Fruit fly (Drosophila melanogaster) whole organism, prepupa: ENCODE data around the gene CG17271.

Source experiments
- Blimp-1 ChIP-seq: fragments of 200-800 bp; sonication (Bioruptor generic); optimal IDR thresholded peaks from 3 replicates; lab custom pipeline; 2017; ENCODE audit warnings: missing biosample characterization, missing genetic modification characterization, mild to moderate bottlenecking, moderate library complexity, missing genetic modification reagents
- CG10631 ChIP-seq: fragments of 200-800 bp; sonication (Bioruptor generic); optimal IDR thresholded peaks from 2 replicates; lab custom pipeline; 2016; ENCODE audit warnings: missing biosample characterization, missing genetic modification characterization
- CG10669 ChIP-seq: fragments of 200-800 bp; sonication (Bioruptor generic); optimal IDR thresholded peaks from 3 replicates; lab custom pipeline; 2018; ENCODE audit warnings: missing biosample characterization, mild to moderate bottlenecking, missing genetic modification characterization, moderate library complexity
- CG11294 ChIP-seq: fragments of 200-800 bp; sonication (Bioruptor generic); IDR thresholded peaks from 2 replicates; pipeline ENCODE4 v1.3.6; 2022; ENCODE audit warnings: missing biosample characterization, missing genetic modification characterization
- CG11762 ChIP-seq: fragments of 200-800 bp; sonication (Bioruptor generic); optimal IDR thresholded peaks from 3 replicates; lab custom pipeline; 2016; ENCODE audit warnings: missing biosample characterization, missing genetic modification characterization; ENCODE audit not compliant: insufficient read depth
- CG15336 ChIP-seq: fragments of 200-800 bp; sonication (Bioruptor generic); IDR thresholded peaks from 2 replicates; pipeline ENCODE4 v1.3.6; 2022; ENCODE audit warnings: missing biosample characterization, missing genetic modification characterization
- CG3032 ChIP-seq: fragments of 200-800 bp; optimal IDR thresholded peaks from 2 replicates; lab custom pipeline; 2019; ENCODE audit warnings: missing biosample characterization, mild to moderate bottlenecking, missing genetic modification characterization, moderate library complexity
- CG31627 ChIP-seq: fragments of 200-800 bp; sonication (Bioruptor generic); optimal IDR thresholded peaks from 3 replicates; lab custom pipeline; 2016; ENCODE audit warnings: missing biosample characterization, missing genetic modification characterization
- CG34406 ChIP-seq: fragments of 200-800 bp; sonication (Bioruptor generic); optimal IDR thresholded peaks from 3 replicates; lab custom pipeline; 2016; ENCODE audit warnings: missing biosample characterization, missing genetic modification characterization
- CG3919 ChIP-seq: fragments of 200-800 bp; sonication (Bioruptor generic); optimal IDR thresholded peaks from 3 replicates; lab custom pipeline; 2016; ENCODE audit warnings: missing biosample characterization, missing genetic modification characterization
- CG4318 ChIP-seq: fragments of 200-800 bp; sonication (Bioruptor generic); optimal IDR thresholded peaks from 3 replicates; lab custom pipeline; 2017; ENCODE audit warnings: missing biosample characterization, mild to moderate bottlenecking, missing genetic modification characterization
- CG6163 ChIP-seq: fragments of 200-800 bp; sonication (Bioruptor generic); IDR thresholded peaks from 3 replicates; pipeline ENCODE4 v1.3.6; 2022; ENCODE audit warnings: missing biosample characterization, missing genetic modification characterization
- CG6854 ChIP-seq: fragments of 200-800 bp; sonication (Bioruptor generic); optimal IDR thresholded peaks from 2 replicates; lab custom pipeline; 2017; ENCODE audit warnings: missing biosample characterization, mild to moderate bottlenecking, missing genetic modification characterization
- CG7368 ChIP-seq: fragments of 200-800 bp; sonication (Bioruptor generic); optimal IDR thresholded peaks from 3 replicates; lab custom pipeline; 2016; ENCODE audit warnings: missing biosample characterization, missing genetic modification characterization
- CG8319 ChIP-seq: fragments of 200-800 bp; sonication (Bioruptor generic); optimal IDR thresholded peaks from 3 replicates; lab custom pipeline; 2016; ENCODE audit warnings: missing biosample characterization, missing genetic modification characterization
- CG8632 ChIP-seq: fragments of 200-800 bp; sonication (Bioruptor generic); optimal IDR thresholded peaks from 3 replicates; lab custom pipeline; 2016; ENCODE audit warnings: missing biosample characterization, missing genetic modification characterization
- CG9139 ChIP-seq: fragments of 200-800 bp; sonication (Bioruptor generic); optimal IDR thresholded peaks from 3 replicates; lab custom pipeline; 2017; ENCODE audit warnings: missing biosample characterization, mild to moderate bottlenecking, missing genetic modification characterization
- Eip78C ChIP-seq: fragments of 200-800 bp; sonication (Bioruptor generic); peaks from one replicate; lab custom pipeline; 2016; ENCODE audit warnings: missing biosample characterization, missing genetic modification characterization
- Ets21C ChIP-seq: fragments of 200-800 bp; sonication (Bioruptor generic); optimal IDR thresholded peaks from 3 replicates; lab custom pipeline; 2016; ENCODE audit warnings: missing biosample characterization, missing genetic modification characterization
- Gug ChIP-seq: fragments of 200-800 bp; sonication (Bioruptor generic); IDR thresholded peaks from 2 replicates; pipeline ENCODE4 v1.3.6; 2022; ENCODE audit warnings: missing biosample characterization, missing genetic modification characterization
- Hr38 ChIP-seq: sonication (Bioruptor generic); optimal IDR thresholded peaks from 2 replicates; lab custom pipeline; 2016; ENCODE audit warnings: missing biosample characterization, missing genetic modification characterization
- Hr4 ChIP-seq: fragments of 200-800 bp; sonication (Bioruptor generic); optimal IDR thresholded peaks from 3 replicates; lab custom pipeline; 2016; ENCODE audit warnings: missing biosample characterization, missing genetic modification characterization
- Met ChIP-seq: fragments of 200-800 bp; sonication (Bioruptor generic); optimal IDR thresholded peaks from 3 replicates; lab custom pipeline; 2016; ENCODE audit warnings: missing biosample characterization, missing genetic modification characterization
- Smox ChIP-seq: fragments of 200-800 bp; sonication (Bioruptor generic); optimal IDR thresholded peaks from 3 replicates; lab custom pipeline; 2016; ENCODE audit warnings: missing biosample characterization, missing genetic modification characterization
- Sox102F ChIP-seq: fragments of 200-800 bp; sonication (Bioruptor generic); optimal IDR thresholded peaks from 2 replicates; lab custom pipeline; 2016; ENCODE audit warnings: missing biosample characterization, mild to moderate bottlenecking, missing genetic modification characterization
- Sox14 ChIP-seq: fragments of 200-800 bp; sonication (Bioruptor generic); optimal IDR thresholded peaks from 3 replicates; lab custom pipeline; 2016; ENCODE audit warnings: missing biosample characterization, missing genetic modification characterization
- cyc ChIP-seq: fragments of 200-800 bp; sonication (Bioruptor generic); optimal IDR thresholded peaks from 3 replicates; lab custom pipeline; 2016; ENCODE audit warnings: missing biosample characterization, missing genetic modification characterization
- dsx ChIP-seq: fragments of 200-800 bp; optimal IDR thresholded peaks from 3 replicates; lab custom pipeline; 2019; ENCODE audit warnings: missing biosample characterization, mild to moderate bottlenecking, missing genetic modification characterization, moderate library complexity; ENCODE audit not compliant: poor library complexity, severe bottlenecking
- esn ChIP-seq: fragments of 200-800 bp; sonication (Bioruptor generic); optimal IDR thresholded peaks from 2 replicates; lab custom pipeline; 2016; ENCODE audit warnings: missing biosample characterization, mild to moderate bottlenecking, missing genetic modification characterization, moderate library complexity
- fd59A ChIP-seq: fragments of 200-800 bp; sonication (Bioruptor generic); optimal IDR thresholded peaks from 2 replicates; lab custom pipeline; 2017; ENCODE audit warnings: missing biosample characterization, mild to moderate bottlenecking, missing genetic modification characterization, missing genetic modification reagents
- fd85E ChIP-seq: fragments of 200-800 bp; sonication (Bioruptor generic); optimal IDR thresholded peaks from 3 replicates; lab custom pipeline; 2016; ENCODE audit warnings: missing biosample characterization, missing genetic modification characterization
- fkh ChIP-seq: fragments of 200-800 bp; sonication (Bioruptor generic); optimal IDR thresholded peaks from 3 replicates; lab custom pipeline; 2017; ENCODE audit warnings: missing biosample characterization, mild to moderate bottlenecking, missing genetic modification characterization, moderate library complexity
- net ChIP-seq: fragments of 200-800 bp; sonication (Bioruptor generic); optimal IDR thresholded peaks from 3 replicates; lab custom pipeline; 2016; ENCODE audit warnings: missing biosample characterization, missing genetic modification characterization
- pdm3 ChIP-seq: fragments of 200-800 bp; sonication (Bioruptor generic); optimal IDR thresholded peaks from 3 replicates; lab custom pipeline; 2016; ENCODE audit warnings: missing biosample characterization, missing genetic modification characterization
- salr ChIP-seq, 2 experiments: fragments of 200-800 bp; sonication (Bioruptor generic); optimal IDR thresholded peaks; 3 replicates each; lab custom pipeline; 2016 to 2018; ENCODE audit warnings: missing biosample characterization in 2 of 2, missing genetic modification characterization in 2 of 2, mild to moderate bottlenecking in 1 of 2
- ss ChIP-seq, 2 experiments: fragments of 200-800 bp; sonication (Bioruptor generic); optimal IDR thresholded peaks; 2 replicates in 1 of 2; 3 replicates in 1 of 2; lab custom pipeline; 2017 to 2018; ENCODE audit warnings: mild to moderate bottlenecking in 2 of 2, missing biosample characterization in 2 of 2, missing genetic modification characterization in 2 of 2, moderate library complexity in 1 of 2
- svp ChIP-seq: fragments of 200-800 bp; sonication (Bioruptor generic); peaks from one replicate; lab custom pipeline; 2016; ENCODE audit warnings: missing biosample characterization, missing genetic modification characterization
- topi ChIP-seq: fragments of 200-800 bp; sonication (Bioruptor generic); optimal IDR thresholded peaks from 3 replicates; lab custom pipeline; 2016; ENCODE audit warnings: missing biosample characterization, missing genetic modification characterization
- vri ChIP-seq: fragments of 200-800 bp; sonication (Bioruptor generic); optimal IDR thresholded peaks from 3 replicates; lab custom pipeline; 2016; ENCODE audit warnings: missing biosample characterization, mild to moderate bottlenecking, missing genetic modification characterization

Gene CG17271

DNA sequence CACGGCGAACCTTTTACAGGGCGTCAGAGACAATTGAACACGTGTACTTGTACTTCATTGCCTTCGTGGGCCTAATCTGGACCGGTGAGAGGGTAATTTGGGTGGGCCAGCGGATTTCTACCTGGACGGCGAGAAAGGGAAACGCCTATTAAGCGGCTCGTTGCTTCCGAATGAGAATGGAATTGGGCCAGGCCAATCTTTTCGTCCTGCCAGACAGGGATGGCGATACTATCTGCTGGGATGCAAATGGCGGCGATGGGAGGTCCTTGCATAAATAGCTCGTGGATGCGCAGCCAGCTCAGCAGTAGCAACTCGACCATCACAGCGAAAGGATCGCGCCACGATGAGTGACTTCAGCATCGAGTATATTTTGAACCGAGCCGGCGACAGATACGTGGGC, 25.1 kb upstream of the CG17271 start, which contains the start of gene CG15696:
Gene CG15696, plus strand, starts transcription at position 301 of the 400 bp plus-strand sequence.
- TF ChIP-seq CG8632 (GFP tag; lab: Kevin White, UChicago) (no peak), CG11762 (GFP tag; lab: Kevin White, UChicago) (no peak), CG9139 (GFP tag; lab: Kevin White, UChicago) (no peak), ss (GFP tag; optimal IDR thresholded peaks at IDR 0.05; lab: Kevin White, UChicago) (no peak), Sox14 (no peak), CG3919 (GFP tag; lab: Kevin White, UChicago) (no peak), CG15336 (GFP tag; lab: Robert Waterston, UW) (no peak), fd85E (GFP tag; lab: Kevin White, UChicago) (no peak), Ets21C (GFP tag; lab: Kevin White, UChicago) (no peak), CG10669 (GFP tag; lab: Kevin White, UChicago) (no peak), CG11294 (no peak), svp (GFP tag; lab: Kevin White, UChicago) (no peak), CG8319 (GFP tag; lab: Kevin White, UChicago) (no peak), Hr38 (no peak), CG10631 (no peak), Gug (GFP tag; lab: Robert Waterston, UW) (no peak), cyc (GFP tag; lab: Kevin White, UChicago) (no peak), esn (no peak), CG6854 (GFP tag; lab: Kevin White, UChicago) (no peak)

DNA sequence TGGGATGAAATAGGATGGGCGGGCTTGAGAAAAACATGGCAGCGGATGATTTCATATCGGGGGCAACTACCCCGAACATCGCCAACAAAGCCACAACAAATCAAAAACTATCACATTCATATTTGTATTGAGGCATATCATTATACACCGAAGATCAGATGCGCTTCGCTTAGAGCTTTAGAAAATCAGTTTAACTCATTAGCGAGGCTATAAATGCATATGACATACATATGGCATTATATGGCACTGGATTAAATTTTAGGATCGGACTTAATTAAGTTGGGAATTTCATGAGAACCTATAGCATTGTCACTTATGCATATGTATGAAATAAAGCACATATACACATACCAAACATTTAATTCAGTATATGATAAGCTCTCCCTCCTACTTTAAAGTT, 24.7 kb upstream of the CG17271 start:
- TF ChIP-seq CG3919 (GFP tag; lab: Kevin White, UChicago) = no peak
- TF ChIP-seq Smox (GFP tag; lab: Kevin White, UChicago) = no peak
- TF ChIP-seq CG31627 (GFP tag; lab: Kevin White, UChicago) = no peak
- no peak for TF ChIP-seq Sox102F
- TF ChIP-seq fd59A (GFP tag; lab: Kevin White, UChicago) = no peak
- no peak for TF ChIP-seq dsx (GFP tag; lab: Kevin White, UChicago)
- no peak for TF ChIP-seq CG8632 (GFP tag; lab: Kevin White, UChicago)
- no peak for TF ChIP-seq salr (GFP tag; optimal IDR thresholded peaks at IDR 0.05; lab: Kevin White, UChicago)
- no peak for TF ChIP-seq fkh
- TF ChIP-seq CG10669 (GFP tag; lab: Kevin White, UChicago) = no peak
- no peak for TF ChIP-seq Blimp-1 (GFP tag; lab: Kevin White, UChicago)
- TF ChIP-seq fd85E (GFP tag; lab: Kevin White, UChicago) = no peak
- no peak for TF ChIP-seq Met (GFP tag; lab: Kevin White, UChicago)
- TF ChIP-seq Hr4 (GFP tag; lab: Kevin White, UChicago) = no peak
- no peak for TF ChIP-seq Hr38
- no peak for TF ChIP-seq topi (GFP tag; lab: Kevin White, UChicago)

DNA sequence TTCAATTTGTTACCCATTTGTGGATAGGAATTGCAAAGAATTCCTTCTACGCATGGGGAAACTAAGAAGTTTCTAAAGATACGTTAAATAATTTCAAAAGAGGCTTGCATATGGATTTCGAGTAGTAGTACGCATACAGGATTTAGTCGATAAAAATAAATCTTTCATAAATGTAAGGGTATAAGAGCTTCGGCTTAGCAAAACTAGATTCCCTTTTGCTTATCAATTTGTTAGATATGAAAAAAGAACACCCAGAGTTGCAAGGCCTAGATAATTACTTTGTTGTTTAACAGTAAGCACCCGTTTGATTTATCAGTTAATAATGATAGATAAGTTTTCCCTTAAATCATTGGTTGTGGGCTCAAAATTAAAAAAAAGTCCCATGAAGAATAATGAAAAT, 23.8 kb upstream of the CG17271 start:
- no peak for TF ChIP-seq esn
- no peak for TF ChIP-seq CG15336 (GFP tag; lab: Robert Waterston, UW)
- TF ChIP-seq net (GFP tag; lab: Kevin White, UChicago) = no peak
- no peak for TF ChIP-seq CG7368 (GFP tag; lab: Kevin White, UChicago)
- TF ChIP-seq CG3032 (tag; lab: Kevin White, UChicago) = no peak
- TF ChIP-seq CG6163 (GFP tag; lab: Robert Waterston, UW) = no peak
- TF ChIP-seq CG4318 = no peak
- TF ChIP-seq CG11294 = no peak
- no peak for TF ChIP-seq fd85E (GFP tag; lab: Kevin White, UChicago)
- no peak for TF ChIP-seq pdm3 (GFP tag; lab: Kevin White, UChicago)
- no peak for TF ChIP-seq CG34406 (GFP tag; lab: Kevin White, UChicago)
- no peak for TF ChIP-seq Eip78C
- TF ChIP-seq Hr38 = no peak
- no peak for TF ChIP-seq Hr4 (GFP tag; lab: Kevin White, UChicago)
- no peak for TF ChIP-seq vri (GFP tag; lab: Kevin White, UChicago)
- TF ChIP-seq Gug (GFP tag; lab: Robert Waterston, UW) = no peak
- TF ChIP-seq, all 60 proteins: peak for 0
